Worm (Caenorhabditis elegans) whole organism, young adult: ENCODE results near the gene lsm-4.
A peak's percentile ranks its signal among the peaks of the same experiment; 100 is the strongest.

Experiments used
- B0019.2 ChIP-seq: fragments of 200-800 bp; sonication (Bioruptor generic); conservative IDR thresholded peaks from 2 replicates; pipeline ENCODE4 v1.3.6; 2022; ENCODE audit warnings: missing genetic modification reagents, missing genetic modification characterization, missing compliant biosample characterization
- B0035.1 ChIP-seq: sonication (generic microtip); optimal IDR thresholded peaks from 2 replicates; lab custom pipeline; 2016; ENCODE audit warnings: missing genetic modification characterization, mild to moderate bottlenecking, missing compliant biosample characterization, missing genotype, missing genetic modification reagents
- B0261.1 ChIP-seq: sonication (generic microtip); optimal IDR thresholded peaks from 2 replicates; lab custom pipeline; 2016; ENCODE audit warnings: mild to moderate bottlenecking, missing genetic modification characterization, moderate library complexity, missing compliant biosample characterization
- B0336.3 ChIP-seq: fragments of 200-800 bp; sonication (Bioruptor generic); IDR thresholded peaks from 2 replicates; pipeline ENCODE4 v1.3.6; 2022; ENCODE audit warnings: missing genetic modification characterization, missing compliant biosample characterization
- F10E7.11 ChIP-seq: sonication (generic microtip); optimal IDR thresholded peaks from 2 replicates; lab custom pipeline; 2017; ENCODE audit warnings: mild to moderate bottlenecking, missing genetic modification characterization, moderate library complexity, missing compliant biosample characterization
- F22D6.2 ChIP-seq: sonication (generic microtip); optimal IDR thresholded peaks from 2 replicates; lab custom pipeline; 2016; ENCODE audit warnings: mild to moderate bottlenecking, missing genetic modification characterization, missing compliant biosample characterization
- F23B12.7 ChIP-seq: sonication (generic microtip); optimal IDR thresholded peaks from 2 replicates; lab custom pipeline; 2017; ENCODE audit warnings: missing genetic modification characterization, mild to moderate bottlenecking, missing compliant biosample characterization, antibody characterized with exemption, moderate library complexity; ENCODE audit not compliant: insufficient read depth
- F37B4.10 ChIP-seq: fragments of 200-800 bp; sonication (Bioruptor generic); IDR thresholded peaks from 2 replicates; pipeline ENCODE4 v1.3.6; 2022; ENCODE audit warnings: missing genetic modification characterization, missing compliant biosample characterization
- F49E8.2 ChIP-seq: sonication (generic microtip); optimal IDR thresholded peaks from 3 replicates; lab custom pipeline; 2017; ENCODE audit warnings: missing genetic modification characterization, mild to moderate bottlenecking, missing compliant biosample characterization, antibody characterized with exemption, moderate library complexity; ENCODE audit not compliant: insufficient read depth
- F55B11.4 ChIP-seq: sonication (generic microtip); optimal IDR thresholded peaks from 2 replicates; lab custom pipeline; 2016; ENCODE audit warnings: missing compliant biosample characterization, missing genetic modification characterization, borderline replicate concordance; ENCODE audit not compliant: insufficient read depth
- T07F8.4 ChIP-seq: sonication (generic microtip); optimal IDR thresholded peaks from 2 replicates; lab custom pipeline; 2016; ENCODE audit warnings: mild to moderate bottlenecking, missing genetic modification characterization, moderate library complexity, missing compliant biosample characterization
- Y79H2A.3 ChIP-seq: fragments of 200-800 bp; sonication (Bioruptor generic); conservative IDR thresholded peaks from 2 replicates; pipeline ENCODE4 v1.3.6; 2022; ENCODE audit warnings: missing genetic modification reagents, missing genetic modification characterization, missing compliant biosample characterization
- ZK185.1 ChIP-seq: sonication (generic microtip); optimal IDR thresholded peaks from 2 replicates; lab custom pipeline; 2016; ENCODE audit warnings: mild to moderate bottlenecking, missing genetic modification characterization, missing compliant biosample characterization; ENCODE audit not compliant: poor library complexity, severe bottlenecking
- aptf-3 ChIP-seq: fragments of 200-800 bp; sonication (Bioruptor generic); IDR thresholded peaks from 2 replicates; pipeline ENCODE4 v1.3.6; 2022; ENCODE audit warnings: missing genetic modification characterization, missing compliant biosample characterization
- atf-7 ChIP-seq: sonication (generic microtip); optimal IDR thresholded peaks from 2 replicates; lab custom pipeline; 2017; ENCODE audit warnings: mild to moderate bottlenecking, missing genetic modification characterization, missing compliant biosample characterization
- athp-1 ChIP-seq: sonication (generic microtip); optimal IDR thresholded peaks from 2 replicates; lab custom pipeline; 2017; ENCODE audit warnings: mild to moderate bottlenecking, missing genetic modification characterization, missing compliant biosample characterization
- attf-3 ChIP-seq: fragments of 200-800 bp; sonication (Bioruptor generic); conservative IDR thresholded peaks from 2 replicates; pipeline ENCODE4 v1.3.6; 2022; ENCODE audit warnings: missing genetic modification reagents, missing genetic modification characterization, missing compliant biosample characterization
- bed-1 ChIP-seq: fragments of 200-800 bp; sonication (Bioruptor generic); IDR thresholded peaks from 2 replicates; pipeline ENCODE4 v1.3.6; 2022; ENCODE audit warnings: missing genetic modification reagents, missing genetic modification characterization, missing compliant biosample characterization
- ceh-79 ChIP-seq: sonication (generic microtip); optimal IDR thresholded peaks from 2 replicates; lab custom pipeline; 2017; ENCODE audit warnings: mild to moderate bottlenecking, missing genetic modification characterization, missing compliant biosample characterization
- ceh-91 ChIP-seq: fragments of 200-800 bp; sonication (Bioruptor generic); IDR thresholded peaks from 2 replicates; pipeline ENCODE4 v1.3.6; 2022; ENCODE audit warnings: missing genetic modification reagents, missing genetic modification characterization, missing compliant biosample characterization
- chd-7 ChIP-seq: sonication (generic microtip); optimal IDR thresholded peaks from 2 replicates; lab custom pipeline; 2016; ENCODE audit warnings: mild to moderate bottlenecking, missing genetic modification characterization, moderate library complexity, missing compliant biosample characterization
- efl-1 ChIP-seq: fragments of 150-350 bp; optimal IDR thresholded peaks from 2 replicates; lab custom pipeline; 2014; ENCODE audit warnings: missing biosample characterization, missing genetic modification reagents, missing genetic modification characterization
- ekl-4 ChIP-seq: fragments of 200-800 bp; sonication (Bioruptor generic); IDR thresholded peaks from 2 replicates; pipeline ENCODE4 v1.3.6; 2022; ENCODE audit warnings: missing genetic modification reagents, missing genetic modification characterization, missing compliant biosample characterization
- ets-4 ChIP-seq: fragments of 200-800 bp; sonication (Bioruptor generic); optimal IDR thresholded peaks from 2 replicates; lab custom pipeline; 2018; ENCODE audit warnings: mild to moderate bottlenecking, missing genetic modification characterization, missing compliant biosample characterization
- him-1 ChIP-seq: sonication (generic microtip); optimal IDR thresholded peaks from 2 replicates; lab custom pipeline; 2016; ENCODE audit warnings: missing genotype, missing genetic modification reagents, missing genetic modification characterization, missing compliant biosample characterization
- let-526 ChIP-seq: fragments of 200-800 bp; sonication (Bioruptor generic); IDR thresholded peaks from 2 replicates; pipeline ENCODE4 v1.3.6; 2022; ENCODE audit warnings: missing genetic modification reagents, missing genetic modification characterization, missing compliant biosample characterization
- let-607 ChIP-seq, 2 experiments: fragments of 200-800 bp in 1 of 2; sonication (Bioruptor generic) in 1 of 2; sonication (generic microtip) in 1 of 2; optimal IDR thresholded peaks; 2 replicates each; lab custom pipeline; 2016 to 2018; ENCODE audit warnings: mild to moderate bottlenecking in 2 of 2, missing compliant biosample characterization in 2 of 2, missing genetic modification characterization in 2 of 2, moderate library complexity in 2 of 2, missing genotype in 1 of 2
- lin-26 ChIP-seq: fragments of 200-800 bp; sonication (Bioruptor generic); IDR thresholded peaks from 2 replicates; pipeline ENCODE4 v1.3.6; 2022; ENCODE audit warnings: missing genetic modification reagents, missing genetic modification characterization, missing compliant biosample characterization
- lsy-27 ChIP-seq: sonication (generic microtip); optimal IDR thresholded peaks from 2 replicates; lab custom pipeline; 2017; ENCODE audit warnings: missing genetic modification characterization, mild to moderate bottlenecking, missing compliant biosample characterization, antibody characterized with exemption, missing genotype, borderline replicate concordance; ENCODE audit not compliant: insufficient read depth
- madf-3 ChIP-seq: fragments of 200-800 bp; sonication (Bioruptor generic); IDR thresholded peaks from 2 replicates; pipeline ENCODE4 v1.3.6; 2022; ENCODE audit warnings: missing genetic modification reagents, missing genetic modification characterization, missing compliant biosample characterization
- mcd-1 ChIP-seq: fragments of 200-800 bp; sonication (Bioruptor generic); IDR thresholded peaks from 2 replicates; pipeline ENCODE4 v1.3.6; 2022; ENCODE audit warnings: missing genetic modification reagents, missing genetic modification characterization, missing compliant biosample characterization
- mes-4 ChIP-seq: sonication (generic microtip); optimal IDR thresholded peaks from 2 replicates; lab custom pipeline; 2016; ENCODE audit warnings: missing genotype, missing genetic modification characterization, missing compliant biosample characterization
- nfya-1 ChIP-seq: sonication (generic microtip); optimal IDR thresholded peaks from 2 replicates; lab custom pipeline; 2017; ENCODE audit warnings: antibody characterized with exemption, missing compliant biosample characterization, missing genetic modification characterization, borderline replicate concordance; ENCODE audit not compliant: insufficient read depth
- nfyb-1 ChIP-seq: fragments of 200-800 bp; sonication (Bioruptor generic); IDR thresholded peaks from 2 replicates; pipeline ENCODE4 v1.3.6; 2022; ENCODE audit warnings: missing genetic modification reagents, missing genetic modification characterization, missing compliant biosample characterization
- nhr-90 ChIP-seq: sonication (generic microtip); optimal IDR thresholded peaks from 2 replicates; lab custom pipeline; 2016; ENCODE audit warnings: missing genotype, mild to moderate bottlenecking, missing genetic modification characterization, missing compliant biosample characterization
- rec-8 ChIP-seq, 2 experiments: sonication (generic microtip); optimal IDR thresholded peaks; 2 replicates each; lab custom pipeline; 2016; ENCODE audit warnings: mild to moderate bottlenecking in 2 of 2, missing genetic modification characterization in 2 of 2, missing genetic modification reagents in 2 of 2, missing genotype in 2 of 2, missing biosample characterization in 1 of 2, missing compliant biosample characterization in 1 of 2, moderate library complexity in 1 of 2
- sdz-38 ChIP-seq: sonication (generic microtip); optimal IDR thresholded peaks from 2 replicates; lab custom pipeline; 2016; ENCODE audit warnings: missing genotype, missing genetic modification characterization, missing compliant biosample characterization
- snpc-3.4 ChIP-seq: sonication (generic microtip); optimal IDR thresholded peaks from 2 replicates; lab custom pipeline; 2017; ENCODE audit warnings: missing genetic modification characterization, mild to moderate bottlenecking, missing compliant biosample characterization, antibody characterized with exemption, moderate library complexity, missing genotype, missing genetic modification reagents
- snpc-4 ChIP-seq, 5 experiments: fragments of 150-350 bp in 1 of 5; sonication (generic microtip) in 4 of 5; optimal IDR thresholded peaks; 2 replicates each; lab custom pipeline; 2014 to 2018; ENCODE audit warnings: missing genetic modification characterization in 5 of 5, missing biosample characterization in 3 of 5, antibody characterized with exemption in 2 of 5, mild to moderate bottlenecking in 2 of 5, missing compliant biosample characterization in 2 of 5, missing genotype in 2 of 5, moderate library complexity in 2 of 5, missing genetic modification reagents in 1 of 5
- unc-130 ChIP-seq: sonication (generic microtip); optimal IDR thresholded peaks from 2 replicates; lab custom pipeline; 2016; ENCODE audit warnings: missing genetic modification reagents, missing genetic modification characterization, missing compliant biosample characterization
- unc-62 ChIP-seq: fragments of 150-350 bp; optimal IDR thresholded peaks from 2 replicates; lab custom pipeline; 2014; ENCODE audit warnings: missing biosample characterization, missing genetic modification reagents, missing genetic modification characterization
- xnd-1 ChIP-seq: sonication (generic microtip); optimal IDR thresholded peaks from 2 replicates; lab custom pipeline; 2016; ENCODE audit warnings: missing genotype, missing genetic modification reagents, missing genetic modification characterization, missing compliant biosample characterization
- ztf-22 ChIP-seq: fragments of 200-800 bp; sonication (Bioruptor generic); optimal IDR thresholded peaks from 2 replicates; lab custom pipeline; 2018; ENCODE audit warnings: mild to moderate bottlenecking, missing genetic modification characterization, moderate library complexity, missing compliant biosample characterization
- ztf-28 ChIP-seq: fragments of 200-800 bp; sonication (Bioruptor generic); IDR thresholded peaks from 2 replicates; pipeline ENCODE4 v1.3.6; 2022; ENCODE audit warnings: missing genetic modification reagents, missing genetic modification characterization, missing compliant biosample characterization
- ztf-3 ChIP-seq: fragments of 200-800 bp; sonication (Bioruptor generic); optimal IDR thresholded peaks from 2 replicates; lab custom pipeline; 2018; ENCODE audit warnings: mild to moderate bottlenecking, missing genetic modification characterization, missing compliant biosample characterization

lsm-4 gene

ce11 chrII:7253073-7253472 is at the start of gene lsm-4:
Gene lsm-4, minus strand, starts transcription at chrII:7253163.
- TF ChIP-seq ceh-79 (tag; lab: Kevin White, UChicago) (no peak), attf-3 (GFP tag; lab: Robert Waterston, UW) (peak; percentile 86), him-1 (tag; lab: Kevin White, UChicago) (no peak)

- no peak for TF ChIP-seq nfya-1 (tag; lab: Kevin White, UChicago)
- TF ChIP-seq let-607 (tag; optimal IDR thresholded peaks at IDR 0.05; lab: Kevin White, UChicago): peak in 1 of 2 experiments; percentile 16
- TF ChIP-seq rec-8 (tag; optimal IDR thresholded peaks at IDR 0.05; lab: Kevin White, UChicago): no peak
- no peak for TF ChIP-seq B0019.2 (GFP tag; lab: Robert Waterston, UW)
- peak; percentile 53 for TF ChIP-seq unc-130 (GFP tag; lab: Kevin White, UChicago)
- no peak for TF ChIP-seq lsy-27 (tag; lab: Kevin White, UChicago)
- TF ChIP-seq ztf-3 (GFP tag; lab: Kevin White, UChicago): no peak
- no peak for TF ChIP-seq F55B11.4 (tag; lab: Kevin White, UChicago)
- TF ChIP-seq T07F8.4 (tag; lab: Kevin White, UChicago): no peak
- TF ChIP-seq bed-1 (GFP tag; lab: Robert Waterston, UW): no peak
- TF ChIP-seq ceh-91: peak; percentile 80
- TF ChIP-seq sdz-38: no peak
- no peak for TF ChIP-seq aptf-3 (GFP tag; lab: Robert Waterston, UW)
- peak; percentile 86 for TF ChIP-seq mcd-1 (GFP tag; lab: Robert Waterston, UW)
- TF ChIP-seq mes-4 (tag; lab: Kevin White, UChicago): no peak
- TF ChIP-seq madf-3 (GFP tag; lab: Robert Waterston, UW): peak; percentile 91
- TF ChIP-seq nfyb-1: peak; percentile 69
- TF ChIP-seq F10E7.11 (tag; lab: Kevin White, UChicago): no peak
- no peak for TF ChIP-seq B0261.1
- peak; percentile 73 for TF ChIP-seq ekl-4 (GFP tag; lab: Robert Waterston, UW)
- TF ChIP-seq snpc-3.4 (tag; lab: Kevin White, UChicago): peak; percentile 91
- no peak for TF ChIP-seq atf-7 (tag; lab: Kevin White, UChicago)
- TF ChIP-seq snpc-4 (GFP tag; optimal IDR thresholded peaks at IDR 0.05; lab: Kevin White, UChicago): peak; percentile 36
- TF ChIP-seq snpc-4 (tag; optimal IDR thresholded peaks at IDR 0.05; lab: Kevin White, UChicago): peak in 3 of 4 experiments; percentile 64 to 79 (median 70)
- TF ChIP-seq ZK185.1: peak; percentile 85
- peak; percentile 63 for TF ChIP-seq F49E8.2 (tag; lab: Kevin White, UChicago)
- no peak for TF ChIP-seq let-526 (GFP tag; lab: Robert Waterston, UW)
- 0 out of 2 replicates have a peak, but pooled peaks have one; percentile 63 for TF ChIP-seq ztf-28 (GFP tag; lab: Robert Waterston, UW)
- peak; percentile 97 for TF ChIP-seq xnd-1 (tag; lab: Kevin White, UChicago)
- TF ChIP-seq lin-26 (GFP tag; lab: Robert Waterston, UW): no peak
- TF ChIP-seq chd-7 (tag; lab: Kevin White, UChicago): no peak
- TF ChIP-seq unc-62: no peak
- TF ChIP-seq B0035.1 (tag; lab: Kevin White, UChicago): no peak
- TF ChIP-seq athp-1 (tag; lab: Kevin White, UChicago): no peak
- TF ChIP-seq ztf-22: no peak
- peak; percentile 54 for TF ChIP-seq F23B12.7 (tag; lab: Kevin White, UChicago)
- no peak for TF ChIP-seq F22D6.2
- TF ChIP-seq ets-4 (GFP tag; lab: Kevin White, UChicago): no peak
- no peak for TF ChIP-seq F37B4.10 (GFP tag; lab: Robert Waterston, UW)
- TF ChIP-seq nhr-90 (tag; lab: Kevin White, UChicago): no peak
- peak; percentile 88 for TF ChIP-seq B0336.3 (GFP tag; lab: Robert Waterston, UW)
- 0 out of 2 replicates have a peak, but pooled peaks have one; percentile 16 for TF ChIP-seq Y79H2A.3 (GFP tag; lab: Robert Waterston, UW)
- peak; percentile 63 for TF ChIP-seq efl-1 (GFP tag; lab: Kevin White, UChicago)
Observed at ce11 chrII:7301670-7302151, 48.7 kb upstream of the lsm-4 start, which contains the start of gene cul-4. Gene cul-4, plus strand, starts transcription at chrII:7302101.
